Fruit fly (Drosophila melanogaster): ENCODE data around the gene CG42399.

CG42399 gene

DNA sequence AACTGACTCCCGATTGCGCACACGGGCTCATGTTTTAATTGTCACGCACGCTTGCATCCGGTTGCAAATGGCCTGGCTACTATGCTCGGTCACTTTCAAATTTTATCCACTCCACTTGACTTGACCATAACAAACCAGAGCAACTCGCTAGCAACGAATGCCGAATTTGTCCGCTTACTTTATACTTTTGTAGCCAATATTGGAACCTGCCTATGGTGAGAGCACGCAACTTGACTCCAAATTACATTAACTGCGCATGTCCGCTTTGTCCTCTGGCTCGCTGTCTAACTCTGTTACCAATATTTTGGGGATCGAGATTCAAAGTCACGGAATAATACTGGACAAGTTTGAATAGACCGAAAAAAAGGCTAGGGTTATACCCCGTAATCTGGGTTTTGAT lies at the start of gene CG42399:
CG42399 (minus strand) TSS at position 159 of the 400 bp plus-strand sequence.
- TF ChIP-seq CG11762 (GFP tag; optimal IDR thresholded peaks at IDR 0.05; ENCODE audit: insufficient read depth) (no peak), net (GFP tag; optimal IDR thresholded peaks at IDR 0.05) (no peak), Hr38 (GFP tag; optimal IDR thresholded peaks at IDR 0.05) (no peak), CG3919 (GFP tag; optimal IDR thresholded peaks at IDR 0.05) (no peak), svp (GFP tag) (no peak), fd85E (GFP tag; optimal IDR thresholded peaks at IDR 0.05) (no peak), CG32006 (GFP tag; optimal IDR thresholded peaks at IDR 0.05) (no peak), lz (GFP tag; optimal IDR thresholded peaks at IDR 0.05) (no peak), CG9139 (GFP tag; optimal IDR thresholded peaks at IDR 0.05) (no peak), cyc (GFP tag; optimal IDR thresholded peaks at IDR 0.05) (no peak), Lpt (GFP tag; optimal IDR thresholded peaks at IDR 0.05) (no peak), CG6854 (GFP tag; optimal IDR thresholded peaks at IDR 0.05) (no peak), dsx (GFP tag; optimal IDR thresholded peaks at IDR 0.05; ENCODE audit: poor library complexity, severe bottlenecking) (no peak), Met (GFP tag; optimal IDR thresholded peaks at IDR 0.05) (no peak), Sox102F (GFP tag; optimal IDR thresholded peaks at IDR 0.05) (no peak), esn (GFP tag; optimal IDR thresholded peaks at IDR 0.05) (no peak), CG15336 (GFP tag; IDR thresholded peaks at IDR 0.05) (no peak), topi (GFP tag; optimal IDR thresholded peaks at IDR 0.05) (no peak), Hr4 (GFP tag; optimal IDR thresholded peaks at IDR 0.05) (no peak)

DNA sequence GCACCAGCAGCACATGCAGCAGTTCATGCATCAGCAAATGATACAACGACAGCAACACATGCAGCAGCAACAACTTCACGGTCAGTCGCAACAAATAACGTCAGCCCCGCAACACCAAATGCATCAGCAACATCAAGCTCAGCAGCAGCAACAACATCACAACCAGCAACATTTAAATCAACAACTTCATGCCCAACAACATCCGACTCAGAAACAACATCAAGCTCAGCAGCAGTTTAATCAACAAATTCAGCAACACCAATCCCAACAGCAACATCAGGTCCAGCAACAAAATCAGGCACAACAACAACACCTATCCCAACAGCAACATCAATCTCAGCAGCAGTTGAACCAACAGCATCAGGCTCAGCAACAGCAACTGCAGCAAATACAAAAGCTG lies 42.6 kb upstream of the CG42399 start:
- TF ChIP-seq CG16779 (tag; optimal IDR thresholded peaks at IDR 0.05) (no peak), Blimp-1 (GFP tag; optimal IDR thresholded peaks at IDR 0.05) (no peak), dsx (GFP tag; optimal IDR thresholded peaks at IDR 0.05; ENCODE audit: poor library complexity, severe bottlenecking) (no peak), salr (GFP tag; optimal IDR thresholded peaks at IDR 0.05) (no peak), Ets21C (GFP tag; optimal IDR thresholded peaks at IDR 0.05) (no peak), CG8319 (GFP tag; optimal IDR thresholded peaks at IDR 0.05) (no peak), Gug (GFP tag; IDR thresholded peaks at IDR 0.05) (no peak), Ets96B (tag; optimal IDR thresholded peaks at IDR 0.05) (no peak), Met (GFP tag; optimal IDR thresholded peaks at IDR 0.05) (no peak), Hr39 (GFP tag; optimal IDR thresholded peaks at IDR 0.05) (no peak), Sox15 (GFP tag; optimal IDR thresholded peaks at IDR 0.05) (no peak), CG10669 (GFP tag; optimal IDR thresholded peaks at IDR 0.05) (no peak), CG6276 (GFP tag; optimal IDR thresholded peaks at IDR 0.05) (no peak), dac (GFP tag; optimal IDR thresholded peaks at IDR 0.05) (no peak), CG6163 (GFP tag; IDR thresholded peaks at IDR 0.05) (no peak), CG32006 (GFP tag; optimal IDR thresholded peaks at IDR 0.05) (no peak), lz (GFP tag; optimal IDR thresholded peaks at IDR 0.05) (no peak), CG8119 (GFP tag; IDR thresholded peaks at IDR 0.05) (no peak), CG6854 (GFP tag; optimal IDR thresholded peaks at IDR 0.05) (no peak), topi (GFP tag; optimal IDR thresholded peaks at IDR 0.05) (no peak)

DNA sequence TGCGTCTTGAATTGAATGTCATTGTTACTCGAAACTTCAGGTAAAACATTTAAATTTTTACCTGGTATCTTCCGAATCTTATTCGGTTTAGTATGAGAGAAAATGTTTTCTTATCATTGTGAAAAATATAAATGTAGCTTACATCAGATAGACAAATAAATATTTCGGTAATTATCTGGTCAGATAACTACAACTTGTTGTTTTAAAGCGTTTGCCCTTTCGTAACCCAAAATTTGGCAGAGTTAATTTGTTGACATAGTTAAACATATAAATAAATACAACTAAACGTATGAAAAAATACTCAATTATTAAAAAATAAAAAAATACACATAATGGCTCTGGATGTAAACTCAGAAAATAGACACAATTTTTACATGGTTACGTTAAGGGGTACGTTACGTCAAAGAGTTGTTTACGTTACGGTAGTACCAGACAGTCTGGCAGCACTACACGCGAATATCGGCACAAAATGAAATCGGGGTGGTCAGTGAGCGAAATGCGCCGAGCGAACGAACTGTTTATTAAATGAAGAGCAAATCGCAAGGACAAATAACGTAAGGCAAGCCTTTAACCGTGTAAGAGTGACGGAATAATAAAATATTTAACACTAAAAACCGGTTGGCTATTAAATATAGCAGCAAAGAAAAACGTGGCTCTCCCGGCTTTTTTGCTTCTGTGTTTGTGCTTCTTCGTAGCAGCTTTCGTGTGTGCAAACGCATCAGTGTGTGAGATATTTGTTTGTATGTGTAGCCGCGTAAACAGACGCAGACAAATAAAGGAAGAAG lies 29.5 kb upstream of the CG42399 start:
- no peak for TF ChIP-seq CG11902 (GFP tag; optimal IDR thresholded peaks at IDR 0.05)
- no peak for TF ChIP-seq OdsH (GFP tag; optimal IDR thresholded peaks at IDR 0.05)
- no peak for TF ChIP-seq Hr4 (GFP tag; optimal IDR thresholded peaks at IDR 0.05)
- TF ChIP-seq CG15336 (GFP tag; IDR thresholded peaks at IDR 0.05): peak; percentile 29; the same call in 1 of the 2 replicates
- TF ChIP-seq Eip93F (GFP tag; optimal IDR thresholded peaks at IDR 0.05): peak; percentile 55
- TF ChIP-seq CG6163 (GFP tag; IDR thresholded peaks at IDR 0.05): no peak
- peak; percentile 25 for TF ChIP-seq CG6854 (GFP tag; optimal IDR thresholded peaks at IDR 0.05)
- no peak for TF ChIP-seq CG1621 (tag; optimal IDR thresholded peaks at IDR 0.05)
- peak; percentile 5 for TF ChIP-seq esn (GFP tag; optimal IDR thresholded peaks at IDR 0.05)
- no peak for TF ChIP-seq topi (GFP tag; optimal IDR thresholded peaks at IDR 0.05)
- TF ChIP-seq Sox14 (GFP tag; optimal IDR thresholded peaks at IDR 0.05): no peak
